Fruit fly (Drosophila melanogaster) whole organism, pupa: ENCODE data around the gene CG33795.

ENCODE experiments used
- CG10348 ChIP-seq: fragments of 200-800 bp; sonication (Bioruptor generic); IDR thresholded peaks from 2 replicates; pipeline ENCODE4 v1.3.6; 2022; ENCODE audit warnings: missing biosample characterization, missing genetic modification characterization
- CG14655 ChIP-seq: fragments of 200-800 bp; sonication (Bioruptor generic); optimal IDR thresholded peaks from 3 replicates; lab custom pipeline; 2017; ENCODE audit warnings: mild to moderate bottlenecking, missing biosample characterization, missing genetic modification reagents, missing genetic modification characterization
- CG15710 ChIP-seq: fragments of 200-800 bp; sonication (Bioruptor generic); optimal IDR thresholded peaks from 2 replicates; lab custom pipeline; 2018; ENCODE audit warnings: missing biosample characterization, mild to moderate bottlenecking, missing genetic modification characterization, moderate library complexity
- CG17806 ChIP-seq: fragments of 200-800 bp; sonication (Bioruptor generic); optimal IDR thresholded peaks from 2 replicates; lab custom pipeline; 2018; ENCODE audit warnings: missing biosample characterization, mild to moderate bottlenecking, missing genetic modification characterization, moderate library complexity
- CG34367 ChIP-seq: fragments of 200-800 bp; sonication (Bioruptor generic); optimal IDR thresholded peaks from 2 replicates; lab custom pipeline; 2018; ENCODE audit warnings: missing biosample characterization, mild to moderate bottlenecking, missing genetic modification characterization
- CG4496 ChIP-seq: fragments of 200-800 bp; sonication (Bioruptor generic); IDR thresholded peaks from 3 replicates; pipeline ENCODE4 v1.3.6; 2022; ENCODE audit warnings: missing biosample characterization, missing genetic modification characterization
- CG8159 ChIP-seq: fragments of 200-800 bp; sonication (Bioruptor generic); optimal IDR thresholded peaks from 3 replicates; lab custom pipeline; 2018; ENCODE audit warnings: missing biosample characterization, mild to moderate bottlenecking, missing genetic modification characterization, moderate library complexity
- CG8301 ChIP-seq: fragments of 200-800 bp; sonication (Bioruptor generic); optimal IDR thresholded peaks from 2 replicates; lab custom pipeline; 2018; ENCODE audit warnings: missing biosample characterization, mild to moderate bottlenecking, missing genetic modification characterization
- CG9948 ChIP-seq: fragments of 200-800 bp; sonication (Bioruptor generic); optimal IDR thresholded peaks from 2 replicates; lab custom pipeline; 2018; ENCODE audit warnings: missing biosample characterization, mild to moderate bottlenecking, missing genetic modification characterization, moderate library complexity
- EcR ChIP-seq: fragments of 200-800 bp; sonication (Bioruptor generic); optimal IDR thresholded peaks from 3 replicates; lab custom pipeline; 2019; ENCODE audit warnings: missing biosample characterization, missing genetic modification characterization, mild to moderate bottlenecking, moderate library complexity, missing genetic modification reagents
- Ets98B ChIP-seq: fragments of 200-800 bp; sonication (Bioruptor generic); IDR thresholded peaks from 2 replicates; pipeline ENCODE4 v1.3.6; 2022; ENCODE audit warnings: missing biosample characterization, missing genetic modification characterization
- fd96Ca ChIP-seq: fragments of 200-800 bp; sonication (Bioruptor generic); IDR thresholded peaks from 3 replicates; pipeline ENCODE4 v1.3.6; 2022; ENCODE audit warnings: missing biosample characterization, missing genetic modification characterization

dm6 chr3L:16153089-16153488, 18.1 kb downstream of the CG33795 start:
- TF ChIP-seq CG15710 (tag; lab: Kevin White, UChicago), result peak; percentile 24
- TF ChIP-seq CG10348, result no peak
- TF ChIP-seq CG14655, result peak; percentile 34
- TF ChIP-seq EcR (GFP tag; lab: Kevin White, UChicago), result no peak
- no peak for TF ChIP-seq CG34367 (tag; lab: Kevin White, UChicago)
- no peak for TF ChIP-seq CG9948 (tag; lab: Kevin White, UChicago)
- TF ChIP-seq CG8159 (tag; lab: Kevin White, UChicago), result peak; percentile 6
- no peak for TF ChIP-seq CG17806
- TF ChIP-seq fd96Ca (GFP tag; lab: Robert Waterston, UW), result no peak
- peak; percentile 74 for TF ChIP-seq CG4496
- no peak for TF ChIP-seq CG8301 (tag; lab: Kevin White, UChicago)
- peak; percentile 56 for TF ChIP-seq Ets98B (GFP tag; lab: Robert Waterston, UW)
